Fruit fly (Drosophila melanogaster) whole organism, embryonic: ENCODE data around the gene Chd3.

Source experiments
- Ada2b ChIP-seq: fragments of 200-800 bp; sonication (Bioruptor generic); IDR thresholded peaks from 2 replicates; pipeline ENCODE4 v1.3.6; 2022; ENCODE audit warnings: missing biosample characterization, missing genetic modification characterization
- Adf1 ChIP-seq: fragments of 200-800 bp; sonication (Bioruptor generic); IDR thresholded peaks from 2 replicates; pipeline ENCODE4 v1.3.6; 2022; ENCODE audit warnings: missing biosample characterization, missing genetic modification characterization
- CG10431 ChIP-seq: fragments of 200-800 bp; sonication (Bioruptor generic); optimal IDR thresholded peaks from 3 replicates; lab custom pipeline; 2018; ENCODE audit warnings: missing biosample characterization, mild to moderate bottlenecking, missing genetic modification characterization
- CG10959 ChIP-seq: fragments of 200-800 bp; sonication (Bioruptor generic); IDR thresholded peaks from 2 replicates; pipeline ENCODE4 v1.3.6; 2022; ENCODE audit warnings: missing biosample characterization, missing genetic modification characterization
- CG10979 ChIP-seq: fragments of 200-800 bp; sonication (Bioruptor generic); optimal IDR thresholded peaks from 2 replicates; lab custom pipeline; 2018; ENCODE audit warnings: missing biosample characterization, mild to moderate bottlenecking, missing genetic modification characterization, moderate library complexity
- CG12236 ChIP-seq: fragments of 200-800 bp; sonication (Bioruptor generic); optimal IDR thresholded peaks from 2 replicates; lab custom pipeline; 2016; ENCODE audit warnings: missing biosample characterization, missing genetic modification characterization
- CG12299 ChIP-seq: fragments of 200-800 bp; sonication (Bioruptor generic); optimal IDR thresholded peaks from 2 replicates; lab custom pipeline; 2018; ENCODE audit warnings: missing biosample characterization, mild to moderate bottlenecking, missing genetic modification characterization
- CG14014 ChIP-seq: fragments of 200-800 bp; sonication (Bioruptor generic); IDR thresholded peaks from 2 replicates; pipeline ENCODE4 v1.3.6; 2022; ENCODE audit warnings: missing biosample characterization, missing genetic modification characterization
- CG15601 ChIP-seq: fragments of 200-800 bp; sonication (Bioruptor generic); optimal IDR thresholded peaks from 3 replicates; lab custom pipeline; 2019; ENCODE audit warnings: missing biosample characterization, mild to moderate bottlenecking, missing genetic modification characterization, moderate library complexity
- CG1647 ChIP-seq: fragments of 200-800 bp; sonication (Bioruptor generic); optimal IDR thresholded peaks from 3 replicates; lab custom pipeline; 2016; ENCODE audit warnings: missing biosample characterization, missing genetic modification characterization
- CG17186 ChIP-seq: fragments of 200-800 bp; sonication (Bioruptor generic); optimal IDR thresholded peaks from 3 replicates; lab custom pipeline; 2017; ENCODE audit warnings: missing biosample characterization, missing genetic modification reagents, missing genetic modification characterization
- CG17328 ChIP-seq: fragments of 200-800 bp; sonication (Bioruptor generic); IDR thresholded peaks from 2 replicates; pipeline ENCODE4 v1.3.6; 2022; ENCODE audit warnings: missing biosample characterization, missing genetic modification characterization
- CG17385 ChIP-seq: fragments of 200-800 bp; sonication (Bioruptor generic); optimal IDR thresholded peaks from 3 replicates; lab custom pipeline; 2018; ENCODE audit warnings: missing biosample characterization, mild to moderate bottlenecking, missing genetic modification characterization
- CG17829 ChIP-seq: fragments of 200-800 bp; optimal IDR thresholded peaks from 2 replicates; lab custom pipeline; 2019; ENCODE audit warnings: missing biosample characterization, mild to moderate bottlenecking, missing genetic modification characterization, moderate library complexity
- CG30403 ChIP-seq: fragments of 200-800 bp; sonication (Bioruptor generic); optimal IDR thresholded peaks from 3 replicates; lab custom pipeline; 2016; ENCODE audit warnings: missing biosample characterization, missing genetic modification characterization
- CG3281 ChIP-seq: fragments of 200-800 bp; sonication (Bioruptor generic); optimal IDR thresholded peaks from 3 replicates; lab custom pipeline; 2017; ENCODE audit warnings: missing biosample characterization, mild to moderate bottlenecking, missing genetic modification characterization
- CG4424 ChIP-seq: fragments of 200-800 bp; sonication (Bioruptor generic); optimal IDR thresholded peaks from 3 replicates; lab custom pipeline; 2016; ENCODE audit warnings: missing biosample characterization, missing genetic modification characterization
- CG4820 ChIP-seq: fragments of 200-800 bp; sonication (Bioruptor generic); optimal IDR thresholded peaks from 3 replicates; lab custom pipeline; 2016; ENCODE audit warnings: missing biosample characterization, missing genetic modification characterization
- CG4854 ChIP-seq: fragments of 200-800 bp; sonication (Bioruptor generic); optimal IDR thresholded peaks from 2 replicates; lab custom pipeline; 2016; ENCODE audit warnings: missing biosample characterization, missing genetic modification characterization, inconsistent platforms
- CG5180 ChIP-seq: fragments of 200-800 bp; sonication (Bioruptor generic); optimal IDR thresholded peaks from 3 replicates; lab custom pipeline; 2017; ENCODE audit warnings: missing biosample characterization, missing genetic modification characterization, mild to moderate bottlenecking, moderate library complexity, missing genetic modification reagents
- CG7839 ChIP-seq: fragments of 200-800 bp; sonication (Bioruptor generic); optimal IDR thresholded peaks from 3 replicates; lab custom pipeline; 2018; ENCODE audit warnings: missing biosample characterization, mild to moderate bottlenecking, missing genetic modification characterization, moderate library complexity
- E2f1 ChIP-seq: fragments of 200-800 bp; sonication (Bioruptor generic); IDR thresholded peaks from 2 replicates; pipeline ENCODE4 v1.3.6; 2022; ENCODE audit warnings: missing biosample characterization, missing genetic modification characterization
- Fer1 ChIP-seq: fragments of 200-800 bp; sonication (Bioruptor generic); optimal IDR thresholded peaks from 2 replicates; lab custom pipeline; 2017; ENCODE audit warnings: missing biosample characterization, mild to moderate bottlenecking, missing genetic modification characterization
- Gsc ChIP-seq: fragments of 200-800 bp; sonication (Bioruptor generic); IDR thresholded peaks from 2 replicates; pipeline ENCODE4 v1.3.6; 2022; ENCODE audit warnings: missing biosample characterization, missing genetic modification characterization
- H2.0 ChIP-seq: fragments of 200-800 bp; sonication (Bioruptor generic); IDR thresholded peaks from 2 replicates; pipeline ENCODE4 v1.3.6; 2022; ENCODE audit warnings: missing biosample characterization, missing genetic modification characterization
- HLH3B ChIP-seq: fragments of 200-800 bp; sonication (Bioruptor generic); IDR thresholded peaks from 2 replicates; pipeline ENCODE4 v1.3.6; 2022; ENCODE audit warnings: missing biosample characterization, missing genetic modification characterization
- MESR4 ChIP-seq: fragments of 200-800 bp; sonication (Bioruptor generic); optimal IDR thresholded peaks from 2 replicates; lab custom pipeline; 2018; ENCODE audit warnings: missing biosample characterization, mild to moderate bottlenecking, missing genetic modification characterization, moderate library complexity
- NC2α ChIP-seq: fragments of 200-800 bp; sonication (Bioruptor generic); optimal IDR thresholded peaks from 2 replicates; lab custom pipeline; 2016; ENCODE audit warnings: missing biosample characterization, missing genetic modification characterization
- Oaz ChIP-seq: fragments of 200-800 bp; sonication (Bioruptor generic); IDR thresholded peaks from 2 replicates; pipeline ENCODE4 v1.3.6; 2022; ENCODE audit warnings: missing biosample characterization, missing genetic modification characterization
- Oli ChIP-seq: fragments of 200-800 bp; sonication (Bioruptor generic); optimal IDR thresholded peaks from 2 replicates; lab custom pipeline; 2018; ENCODE audit warnings: missing biosample characterization, mild to moderate bottlenecking, missing genetic modification characterization, moderate library complexity
- YL-1 ChIP-seq: fragments of 200-800 bp; sonication (Bioruptor generic); optimal IDR thresholded peaks from 3 replicates; lab custom pipeline; 2017; ENCODE audit warnings: missing biosample characterization, mild to moderate bottlenecking, missing genetic modification characterization
- bab2 ChIP-seq: fragments of 200-800 bp; sonication (Bioruptor generic); optimal IDR thresholded peaks from 2 replicates; lab custom pipeline; 2016; ENCODE audit warnings: missing biosample characterization, missing genetic modification characterization
- br ChIP-seq: fragments of >200 bp; optimal IDR thresholded peaks from 2 replicates; lab custom pipeline; 2017
- chinmo ChIP-seq: fragments of 200-800 bp; sonication (Bioruptor generic); IDR thresholded peaks from 4 replicates; pipeline ENCODE4 v1.3.6; 2022; ENCODE audit warnings: missing biosample characterization, missing genetic modification characterization; ENCODE audit not compliant: partially characterized antibody
- chn ChIP-seq: fragments of 200-800 bp; sonication (Bioruptor generic); optimal IDR thresholded peaks from 2 replicates; lab custom pipeline; 2016; ENCODE audit warnings: missing biosample characterization, missing genetic modification characterization
- crol ChIP-seq: fragments of 200-800 bp; sonication (Bioruptor generic); IDR thresholded peaks from 2 replicates; pipeline ENCODE4 v1.3.6; 2022; ENCODE audit warnings: missing biosample characterization, missing genetic modification characterization
- dysf ChIP-seq: fragments of 200-800 bp; sonication (Bioruptor generic); IDR thresholded peaks from 3 replicates; pipeline ENCODE4 v1.3.6; 2022; ENCODE audit warnings: missing biosample characterization, missing genetic modification characterization
- emc ChIP-seq: fragments of 200-800 bp; sonication (Bioruptor generic); optimal IDR thresholded peaks from 2 replicates; lab custom pipeline; 2016; ENCODE audit warnings: missing biosample characterization, missing genetic modification characterization
- jigr1 ChIP-seq: fragments of 200-800 bp; sonication (Bioruptor generic); IDR thresholded peaks from 3 replicates; pipeline ENCODE4 v1.3.6; 2022; ENCODE audit warnings: missing biosample characterization, missing genetic modification characterization
- luna ChIP-seq: fragments of 200-800 bp; sonication (Bioruptor generic); optimal IDR thresholded peaks from 2 replicates; lab custom pipeline; 2016; ENCODE audit warnings: missing biosample characterization, missing genetic modification characterization
- mirr ChIP-seq: fragments of 200-800 bp; sonication (Bioruptor generic); optimal IDR thresholded peaks from 3 replicates; lab custom pipeline; 2018; ENCODE audit warnings: missing biosample characterization, mild to moderate bottlenecking, missing genetic modification characterization
- pum ChIP-seq: fragments of 200-800 bp; sonication (Bioruptor generic); optimal IDR thresholded peaks from 2 replicates; lab custom pipeline; 2016; ENCODE audit warnings: missing biosample characterization, missing genetic modification characterization
- sc ChIP-seq, 3 experiments: fragments of >200 bp in 2 of 3; fragments of 200-800 bp in 1 of 3; sonication (Bioruptor generic) in 1 of 3; optimal IDR thresholded peaks; 2 replicates in 2 of 3; 3 replicates in 1 of 3; lab custom pipeline; 2017; ENCODE audit warnings: mild to moderate bottlenecking in 1 of 3, missing biosample characterization in 1 of 3, missing genetic modification characterization in 1 of 3, missing genetic modification reagents in 1 of 3
- slbo ChIP-seq: fragments of 200-800 bp; sonication (Bioruptor generic); IDR thresholded peaks from 2 replicates; pipeline ENCODE4 v1.3.6; 2022; ENCODE audit warnings: missing biosample characterization, missing genetic modification characterization
- sna ChIP-seq: fragments of 200-800 bp; sonication (Bioruptor generic); IDR thresholded peaks from 2 replicates; pipeline ENCODE4 v1.3.6; 2022; ENCODE audit warnings: missing biosample characterization, missing genetic modification characterization; ENCODE audit not compliant: partially characterized antibody
- sqz ChIP-seq: fragments of 200-800 bp; sonication (Bioruptor generic); optimal IDR thresholded peaks from 3 replicates; lab custom pipeline; 2018; ENCODE audit warnings: missing biosample characterization, mild to moderate bottlenecking, missing genetic modification characterization
- trem ChIP-seq: fragments of 200-800 bp; optimal IDR thresholded peaks from 3 replicates; lab custom pipeline; 2019; ENCODE audit warnings: missing biosample characterization, mild to moderate bottlenecking, missing genetic modification characterization, moderate library complexity
- trh ChIP-seq: fragments of 200-800 bp; sonication (Bioruptor generic); optimal IDR thresholded peaks from 2 replicates; lab custom pipeline; 2016; ENCODE audit warnings: missing biosample characterization, missing genetic modification characterization
- usp ChIP-seq: fragments of >200 bp; optimal IDR thresholded peaks from 2 replicates; lab custom pipeline; 2017; ENCODE audit warnings: missing biosample characterization, missing genetic modification characterization
- zen2 ChIP-seq: fragments of 200-800 bp; sonication (Bioruptor generic); IDR thresholded peaks from 3 replicates; pipeline ENCODE4 v1.3.6; 2022; ENCODE audit warnings: missing biosample characterization, missing genetic modification characterization; ENCODE audit not compliant: partially characterized antibody
- zf30C ChIP-seq: fragments of 200-800 bp; sonication (Bioruptor generic); optimal IDR thresholded peaks from 3 replicates; lab custom pipeline; 2018; ENCODE audit warnings: missing biosample characterization, mild to moderate bottlenecking, missing genetic modification characterization
- zfh1 ChIP-seq: fragments of 200-800 bp; sonication (Bioruptor generic); IDR thresholded peaks from 3 replicates; pipeline ENCODE4 v1.3.6; 2022; ENCODE audit warnings: missing biosample characterization, missing genetic modification characterization

Gene Chd3

dm6 chr3L:19444092-19444491, 2.9 kb upstream of the Chd3 start (continued):
- TF ChIP-seq Fer1, result no peak
- no peak for TF ChIP-seq crol (GFP tag; lab: Robert Waterston, UW)
- TF ChIP-seq CG10959 (GFP tag; lab: Robert Waterston, UW), result no peak; the same call in 1 of the 2 replicates
- no peak for TF ChIP-seq CG1647 (GFP tag; lab: Kevin White, UChicago)
- TF ChIP-seq CG12236 (GFP tag; lab: Kevin White, UChicago), result no peak
- 0 out of 3 replicates have a peak, but pooled peaks have one; percentile 19 for TF ChIP-seq jigr1
- 0 out of 2 replicates have a peak, but pooled peaks have one; percentile 47 for TF ChIP-seq HLH3B (GFP tag; lab: Robert Waterston, UW)
- no peak for TF ChIP-seq Oaz (GFP tag; lab: Robert Waterston, UW)
- no peak for TF ChIP-seq CG17829 (tag; lab: Kevin White, UChicago)
- no peak for TF ChIP-seq br (lab: Kevin White, UChicago)
- no peak for TF ChIP-seq sc (optimal IDR thresholded peaks at IDR 0.05; lab: Kevin White, UChicago)
- TF ChIP-seq sc (GFP tag; optimal IDR thresholded peaks at IDR 0.05; lab: Kevin White, UChicago), result no peak
- TF ChIP-seq usp (GFP tag; lab: Kevin White, UChicago), result no peak
- TF ChIP-seq mirr (GFP tag; lab: Kevin White, UChicago), result no peak
- TF ChIP-seq CG30403 (GFP tag; lab: Kevin White, UChicago), result peak; percentile 25
- no peak for TF ChIP-seq pum (GFP tag; lab: Kevin White, UChicago)
- TF ChIP-seq Ada2b (GFP tag; lab: Robert Waterston, UW), result no peak
- TF ChIP-seq E2f1 (GFP tag; lab: Robert Waterston, UW), result 0 out of 2 replicates have a peak, but pooled peaks have one; percentile 14
- no peak for TF ChIP-seq CG10431 (GFP tag; lab: Kevin White, UChicago)
- no peak for TF ChIP-seq CG4854 (GFP tag; lab: Kevin White, UChicago)
- TF ChIP-seq slbo (GFP tag; lab: Robert Waterston, UW), result peak; percentile 38; the same call in 1 of the 2 replicates
- TF ChIP-seq emc (GFP tag; lab: Kevin White, UChicago), result no peak
- no peak for TF ChIP-seq CG17328 (GFP tag; lab: Robert Waterston, UW)
- TF ChIP-seq zfh1, result no peak; the same call in 2 of the 3 replicates
- TF ChIP-seq dysf, result peak; percentile 33; the same call in 1 of the 3 replicates
- TF ChIP-seq NC2α (GFP tag; lab: Kevin White, UChicago), result no peak
- no peak for TF ChIP-seq chinmo (GFP tag; lab: Robert Waterston, UW)
- TF ChIP-seq zen2 (GFP tag; lab: Robert Waterston, UW), result no peak
- peak; percentile 15 for TF ChIP-seq chn (GFP tag; lab: Kevin White, UChicago)
- no peak for TF ChIP-seq YL-1 (GFP tag; lab: Kevin White, UChicago)
- TF ChIP-seq CG3281, result no peak
- TF ChIP-seq Oli (tag; lab: Kevin White, UChicago), result peak; percentile 29
- no peak for TF ChIP-seq CG4820 (GFP tag; lab: Kevin White, UChicago)
- TF ChIP-seq sna, result no peak
- TF ChIP-seq CG5180 (GFP tag; lab: Kevin White, UChicago), result no peak
- no peak for TF ChIP-seq zf30C (GFP tag; lab: Kevin White, UChicago)
- no peak for TF ChIP-seq trem
- TF ChIP-seq CG12299 (tag; lab: Kevin White, UChicago), result no peak
- TF ChIP-seq CG14014, result 0 out of 2 replicates have a peak, but pooled peaks have one; percentile 19
- no peak for TF ChIP-seq trh (GFP tag; lab: Kevin White, UChicago)
- 0 out of 2 replicates have a peak, but pooled peaks have one; percentile 35 for TF ChIP-seq H2.0 (GFP tag; lab: Robert Waterston, UW)
- no peak for TF ChIP-seq CG10979 (tag; lab: Kevin White, UChicago)
- peak; percentile 42 for TF ChIP-seq CG7839 (tag; lab: Kevin White, UChicago)
- no peak for TF ChIP-seq luna (GFP tag; lab: Kevin White, UChicago)
- no peak for TF ChIP-seq CG17186 (GFP tag; lab: Kevin White, UChicago)
- TF ChIP-seq CG4424 (GFP tag; lab: Kevin White, UChicago), result peak; percentile 16
- no peak for TF ChIP-seq CG15601 (tag; lab: Kevin White, UChicago)
- TF ChIP-seq MESR4, result no peak
- no peak for TF ChIP-seq CG17385 (GFP tag; lab: Kevin White, UChicago)
- TF ChIP-seq sqz (GFP tag; lab: Kevin White, UChicago), result no peak
- TF ChIP-seq Adf1 (GFP tag; lab: Robert Waterston, UW), result no peak
- no peak for TF ChIP-seq Gsc
- TF ChIP-seq bab2, result peak; percentile 13
